Worm (Caenorhabditis elegans): ENCODE data around the gene pot-2.
"Not testable (repeated sequence)": the region's sequence is repeated elsewhere in the genome, so short reads cannot be mapped to it uniquely, and the experiment has no call there.

Gene pot-2

ce11 chrII:14550613-14551012 lies 26.6 kb downstream of the pot-2 start, which contains the start of gene nlp-41:
Gene nlp-41 (plus strand): TSS chrII:14550913.
- TF ChIP-seq daf-19 (GFP tag; conservative IDR thresholded peaks at IDR 0.05) (no peak), pqm-1 (tag; optimal IDR thresholded peaks at IDR 0.05) (no peak), ces-1 (GFP tag; optimal IDR thresholded peaks at IDR 0.05) (no peak), egl-27 (tag; optimal IDR thresholded peaks at IDR 0.05) (no peak), dmd-6 (GFP tag; IDR thresholded peaks at IDR 0.05) (no peak), unc-39 (tag; optimal IDR thresholded peaks at IDR 0.05) (no peak), R02D3.7 (tag; optimal IDR thresholded peaks at IDR 0.05) (no peak), mes-2 (tag; optimal IDR thresholded peaks at IDR 0.05; ENCODE audit: poor library complexity, severe bottlenecking) (no peak), daf-16 (GFP tag; optimal IDR thresholded peaks at IDR 0.05) (no peak), daf-16 (tag; optimal IDR thresholded peaks at IDR 0.05) (no peak), dpl-1 (GFP tag; optimal IDR thresholded peaks at IDR 0.05) (no peak), nhr-10 (tag; optimal IDR thresholded peaks at IDR 0.05) (no peak), lsy-2 (tag; optimal IDR thresholded peaks at IDR 0.05) (no peak), mdt-29 (GFP tag; IDR thresholded peaks at IDR 0.05) (no peak), set-16 (GFP tag; IDR thresholded peaks at IDR 0.05) (no peak)

- TF ChIP-seq unc-130 (GFP tag; optimal IDR thresholded peaks at IDR 0.05) = no peak
- TF ChIP-seq ctbp-1 (GFP tag; IDR thresholded peaks at IDR 0.05) = 0 out of 2 replicates have a peak, but pooled peaks have one; percentile 18
- TF ChIP-seq mdt-29 (GFP tag; IDR thresholded peaks at IDR 0.05) = no peak
- TF ChIP-seq F44E2.7 (GFP tag; IDR thresholded peaks at IDR 0.05) = no peak
- no peak for TF ChIP-seq nhr-77 (tag; optimal IDR thresholded peaks at IDR 0.05)
- TF ChIP-seq aha-1 (tag) = peak; percentile 30
Measured at ce11 chrII:14555019-14555418, 31.0 kb downstream of the pot-2 start.

- peak; percentile 100 for TF ChIP-seq dmd-6 (GFP tag; IDR thresholded peaks at IDR 0.05)
- peak; percentile 62 for TF ChIP-seq nhr-10 (tag; optimal IDR thresholded peaks at IDR 0.05)
- peak; percentile 98 for TF ChIP-seq saeg-2 (GFP tag; IDR thresholded peaks at IDR 0.05)
- peak in 1 of 2 experiments; percentile 63 for TF ChIP-seq ZK546.5 (tag; optimal IDR thresholded peaks at IDR 0.05)
- TF ChIP-seq T20F7.1 (GFP tag; optimal IDR thresholded peaks at IDR 0.05) = peak; percentile 95
- TF ChIP-seq mxl-2 (GFP tag; conservative IDR thresholded peaks at IDR 0.05) = peak; percentile 94
- TF ChIP-seq hmg-1.1 (GFP tag; IDR thresholded peaks at IDR 0.05) = peak; percentile 100
- TF ChIP-seq lin-29 (GFP tag; IDR thresholded peaks at IDR 0.05) = peak; percentile 98
- peak; percentile 79 for TF ChIP-seq nhr-11 (tag; optimal IDR thresholded peaks at IDR 0.05)
- TF ChIP-seq tra-1 (GFP tag; IDR thresholded peaks at IDR 0.05) = peak; percentile 100
- TF ChIP-seq vab-7 (GFP tag; IDR thresholded peaks at IDR 0.05) = peak; percentile 100
- TF ChIP-seq Y48G9A.11 (GFP tag; IDR thresholded peaks at IDR 0.05) = peak; percentile 98
- peak; percentile 90 for TF ChIP-seq mep-1 (tag; optimal IDR thresholded peaks at IDR 0.05)
- peak; percentile 40 for TF ChIP-seq jun-1 (tag; optimal IDR thresholded peaks at IDR 0.05)
- TF ChIP-seq pha-4 (GFP tag; IDR thresholded peaks at IDR 0.05) = peak; percentile 99
- TF ChIP-seq pha-4 (tag; optimal IDR thresholded peaks at IDR 0.05) = not testable (repeated sequence)
- peak; percentile 98 for TF ChIP-seq lin-1 (GFP tag; IDR thresholded peaks at IDR 0.05)
- peak; percentile 99 for TF ChIP-seq nhr-77 (tag; optimal IDR thresholded peaks at IDR 0.05)
- TF ChIP-seq mdl-1 (tag; optimal IDR thresholded peaks at IDR 0.05) = peak in 1 of 2 experiments; percentile 83
- TF ChIP-seq daf-19 (GFP tag; conservative IDR thresholded peaks at IDR 0.05) = peak; percentile 98
- TF ChIP-seq lsy-2 (tag; optimal IDR thresholded peaks at IDR 0.05) = peak; percentile 97 to 99
- TF ChIP-seq aha-1 (tag) = peak; percentile 84
- TF ChIP-seq hif-1 (tag; optimal IDR thresholded peaks at IDR 0.05) = peak; percentile 76 to 96
- TF ChIP-seq daf-16 (GFP tag; optimal IDR thresholded peaks at IDR 0.05) = peak; percentile 70 to 92
- TF ChIP-seq daf-16 (tag; optimal IDR thresholded peaks at IDR 0.05) = peak; percentile 76
- TF ChIP-seq set-16 (GFP tag; IDR thresholded peaks at IDR 0.05) = peak; percentile 9; the same call in 1 of the 2 replicates
- peak; percentile 100 for TF ChIP-seq dmd-9 (GFP tag; IDR thresholded peaks at IDR 0.05)
- TF ChIP-seq nhr-42 (GFP tag; IDR thresholded peaks at IDR 0.05) = peak; percentile 100
- peak; percentile 98 for TF ChIP-seq arid-1 (GFP tag; conservative IDR thresholded peaks at IDR 0.05)
- TF ChIP-seq ceh-44 (GFP tag; IDR thresholded peaks at IDR 0.05) = peak; percentile 99
- peak; percentile 58 for TF ChIP-seq nhr-28 (tag; optimal IDR thresholded peaks at IDR 0.05)
- peak; percentile 84 for TF ChIP-seq spr-3 (GFP tag; optimal IDR thresholded peaks at IDR 0.05)
- peak; percentile 75 for TF ChIP-seq fkh-10 (GFP tag; optimal IDR thresholded peaks at IDR 0.05)
- TF ChIP-seq mdt-29 (GFP tag; IDR thresholded peaks at IDR 0.05) = peak; percentile 99
- TF ChIP-seq F37D6.2 (tag; optimal IDR thresholded peaks at IDR 0.05) = peak; percentile 92
- TF ChIP-seq nhr-102 (tag; optimal IDR thresholded peaks at IDR 0.05) = peak; percentile 95
Measured at ce11 chrII:14561549-14562115, 37.7 kb downstream of the pot-2 start, which contains the start of gene mog-4. Gene mog-4 (minus strand): TSS chrII:14561599.
